Fruit fly (Drosophila melanogaster) S2 (cell line): ENCODE measurements around the gene CG34134.

Source experiments
- CG8478 ChIP-seq: fragments of >200 bp; optimal IDR thresholded peaks from 2 replicates; lab custom pipeline; 2018
- CTCF ChIP-seq, 2 experiments: fragments of >200 bp; optimal IDR thresholded peaks; 2 replicates each; lab custom pipeline; 2018

dm6 chr2L:8170600-8171182 is 19.9 kb downstream of the CG34134 start:
- TF ChIP-seq CTCF (optimal IDR thresholded peaks at IDR 0.05; lab: Kevin White, UChicago) (no peak), CG8478 (lab: Kevin White, UChicago) (no peak)
